Fruit fly (Drosophila melanogaster): ENCODE data around the gene CG14671.

Gene CG14671

DNA sequence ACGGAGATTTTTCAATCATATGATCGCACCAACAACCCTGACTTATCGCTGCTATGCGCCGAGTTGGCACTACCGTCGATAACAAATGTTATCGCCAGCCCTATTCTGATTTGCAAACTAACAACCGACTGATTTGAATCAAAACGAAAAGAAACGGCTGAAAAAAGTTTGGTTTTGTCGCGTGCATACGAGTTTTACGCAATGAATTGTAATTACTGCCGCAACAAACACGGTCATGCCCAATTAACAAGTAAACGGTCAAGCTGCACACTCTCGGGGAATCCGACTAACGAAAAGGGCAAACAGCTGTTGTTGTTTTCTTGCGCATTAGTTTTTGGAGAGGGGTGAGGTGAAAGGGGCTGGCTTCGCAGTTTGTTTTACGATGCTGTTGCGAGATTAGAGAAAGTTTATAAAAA, at the start of gene CG14671, which contains the start of gene CG12746:
Gene CG14671, minus strand, starts transcription at position 41 of the 416 bp plus-strand sequence.
Gene CG12746, plus strand, starts transcription at position 91 of the 416 bp plus-strand sequence.
- TF ChIP-seq insv (optimal IDR thresholded peaks at IDR 0.05) (no peak), psq (optimal IDR thresholded peaks at IDR 0.05) (no peak), Sin3A (optimal IDR thresholded peaks at IDR 0.05) (no peak)

DNA sequence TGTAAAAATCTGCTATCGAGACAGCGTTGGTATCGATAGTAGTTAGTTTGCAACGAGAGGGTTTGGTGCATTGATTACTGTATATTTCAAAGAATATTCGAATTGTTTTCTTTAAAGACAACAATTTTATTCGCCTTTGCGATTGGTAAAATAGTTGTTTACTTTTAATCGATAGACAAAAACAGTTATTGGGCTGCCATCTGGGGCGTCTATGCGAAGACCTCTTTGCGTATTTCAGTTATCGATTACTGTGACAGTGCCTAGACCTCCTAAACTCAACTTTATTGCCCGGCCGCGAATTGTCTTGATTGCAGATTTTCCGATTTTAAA, 48.5 kb upstream of the CG14671 start, which contains the start of gene Atu:
Gene Atu, plus strand, starts transcription at position 245 of the 330 bp plus-strand sequence.
- TF ChIP-seq h (optimal IDR thresholded peaks at IDR 0.05) = no peak
- TF ChIP-seq insv (optimal IDR thresholded peaks at IDR 0.05) = no peak
- TF ChIP-seq Sin3A (optimal IDR thresholded peaks at IDR 0.05) = no peak
- TF ChIP-seq psq (optimal IDR thresholded peaks at IDR 0.05) = no peak
- TF ChIP-seq Myc (optimal IDR thresholded peaks at IDR 0.05) = no peak
- no peak for TF ChIP-seq ttk (optimal IDR thresholded peaks at IDR 0.05)

DNA sequence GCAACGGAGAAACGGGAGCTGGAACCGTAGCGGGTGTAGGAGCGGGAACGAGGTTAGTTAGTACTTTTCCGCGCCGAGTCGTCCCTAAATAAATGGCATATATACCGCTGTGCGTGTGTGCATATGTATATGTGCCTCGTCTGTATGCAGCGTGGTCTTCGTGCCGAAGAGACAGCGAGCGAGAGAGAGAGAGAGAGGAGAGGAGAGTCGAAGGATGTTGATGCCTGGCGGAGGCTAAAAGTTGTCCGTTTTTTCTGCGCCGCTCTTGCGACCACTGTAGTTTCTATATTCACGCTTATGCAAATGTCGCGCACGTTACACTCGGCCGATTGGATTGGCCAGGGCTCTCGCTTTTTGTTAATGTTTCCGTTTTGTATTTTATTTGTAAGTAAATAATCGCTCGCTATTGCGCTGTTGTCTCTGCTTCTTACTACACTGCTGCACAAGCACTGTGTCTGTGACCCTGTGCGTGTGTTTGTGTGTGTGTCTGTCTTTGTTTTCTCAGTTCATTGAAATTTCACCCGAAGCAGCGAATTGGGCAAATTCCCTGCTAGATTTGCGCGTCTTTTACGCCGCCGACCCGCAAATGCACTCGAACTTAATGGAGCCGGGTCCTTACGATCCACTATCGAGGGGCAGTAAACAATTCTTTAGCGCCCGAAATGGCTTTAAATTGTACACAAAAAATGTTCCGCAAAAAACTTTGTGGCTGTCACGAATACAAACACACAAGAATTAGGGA, 47.9 kb upstream of the CG14671 start, which contains the start of gene Rga:
Gene Rga, minus strand, starts transcription at position 741 of the 742 bp plus-strand sequence.
- TF ChIP-seq insv (optimal IDR thresholded peaks at IDR 0.05) = no peak
- no peak for TF ChIP-seq Myc (optimal IDR thresholded peaks at IDR 0.05)
- no peak for TF ChIP-seq h (optimal IDR thresholded peaks at IDR 0.05)
- TF ChIP-seq ttk (optimal IDR thresholded peaks at IDR 0.05) = no peak
- no peak for TF ChIP-seq Sin3A (optimal IDR thresholded peaks at IDR 0.05)
- no peak for TF ChIP-seq psq (optimal IDR thresholded peaks at IDR 0.05)

DNA sequence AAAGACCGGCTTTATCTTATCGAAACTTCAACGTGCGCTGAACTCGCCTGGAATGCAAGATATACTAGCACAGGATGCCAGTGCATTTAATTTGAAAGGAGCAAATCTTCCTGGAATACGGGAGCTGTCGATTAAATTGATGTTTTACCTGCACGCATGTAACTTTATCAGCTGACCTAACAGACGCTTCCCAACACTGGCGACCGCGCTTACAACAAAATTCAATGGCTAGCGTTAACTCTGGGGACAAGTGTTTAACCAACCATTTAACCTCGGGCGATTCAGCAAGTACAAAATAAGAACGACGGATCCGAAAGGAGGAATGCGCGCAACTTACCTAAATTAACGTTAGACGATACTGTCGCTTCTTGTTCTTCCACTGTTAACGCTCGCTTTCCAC, 47.1 kb upstream of the CG14671 start:
- TF ChIP-seq h (optimal IDR thresholded peaks at IDR 0.05) (no peak), Myc (optimal IDR thresholded peaks at IDR 0.05) (no peak), ttk (optimal IDR thresholded peaks at IDR 0.05) (no peak), insv (optimal IDR thresholded peaks at IDR 0.05) (no peak), psq (optimal IDR thresholded peaks at IDR 0.05) (no peak), Sin3A (optimal IDR thresholded peaks at IDR 0.05) (no peak)

DNA sequence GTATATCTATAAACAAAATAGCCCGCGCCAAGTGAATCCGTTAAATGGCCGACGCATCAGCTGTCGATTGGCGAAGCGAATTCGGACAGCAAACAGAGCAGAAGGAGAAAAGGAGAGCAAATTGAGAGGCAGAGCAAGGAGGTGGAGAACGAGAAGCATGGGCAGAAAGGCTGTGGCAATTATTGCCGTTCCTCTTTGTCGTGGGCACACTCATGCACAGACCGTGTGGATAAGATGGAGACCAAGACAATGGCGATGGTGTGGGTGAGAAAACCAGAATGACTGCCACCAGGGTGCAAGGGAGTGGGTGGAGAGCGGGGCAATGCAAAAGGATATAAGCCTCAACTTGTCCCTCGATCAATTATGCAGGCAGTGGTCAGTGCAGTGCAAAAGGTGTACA, 46.6 kb upstream of the CG14671 start:
- TF ChIP-seq Sin3A (optimal IDR thresholded peaks at IDR 0.05) = no peak
- TF ChIP-seq h (optimal IDR thresholded peaks at IDR 0.05) = no peak
- no peak for TF ChIP-seq Myc (optimal IDR thresholded peaks at IDR 0.05)
- TF ChIP-seq psq (optimal IDR thresholded peaks at IDR 0.05) = no peak
- no peak for TF ChIP-seq insv (optimal IDR thresholded peaks at IDR 0.05)
- TF ChIP-seq ttk (optimal IDR thresholded peaks at IDR 0.05) = no peak

DNA sequence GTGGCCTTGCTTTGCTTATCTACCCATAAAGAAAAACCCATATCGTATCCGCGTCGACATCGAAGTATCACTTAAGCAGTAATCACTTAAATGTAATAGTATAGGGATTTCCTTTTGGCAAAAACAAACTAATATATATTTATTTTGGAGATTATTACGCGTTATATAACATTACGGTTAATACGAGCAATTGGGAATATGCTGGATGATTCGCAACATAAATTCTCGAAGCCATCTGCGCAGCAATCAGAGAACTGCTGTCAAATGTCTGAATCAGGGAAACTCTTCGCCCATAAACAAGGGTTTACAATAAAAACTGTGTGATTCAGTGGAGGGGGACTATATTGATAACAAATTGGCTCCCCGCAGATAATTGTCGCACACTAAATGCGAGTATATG, 46.0 kb upstream of the CG14671 start:
- TF ChIP-seq Sin3A (optimal IDR thresholded peaks at IDR 0.05) (no peak), psq (optimal IDR thresholded peaks at IDR 0.05) (no peak), ttk (optimal IDR thresholded peaks at IDR 0.05) (no peak), h (optimal IDR thresholded peaks at IDR 0.05) (no peak), insv (optimal IDR thresholded peaks at IDR 0.05) (no peak), Myc (optimal IDR thresholded peaks at IDR 0.05) (no peak)

DNA sequence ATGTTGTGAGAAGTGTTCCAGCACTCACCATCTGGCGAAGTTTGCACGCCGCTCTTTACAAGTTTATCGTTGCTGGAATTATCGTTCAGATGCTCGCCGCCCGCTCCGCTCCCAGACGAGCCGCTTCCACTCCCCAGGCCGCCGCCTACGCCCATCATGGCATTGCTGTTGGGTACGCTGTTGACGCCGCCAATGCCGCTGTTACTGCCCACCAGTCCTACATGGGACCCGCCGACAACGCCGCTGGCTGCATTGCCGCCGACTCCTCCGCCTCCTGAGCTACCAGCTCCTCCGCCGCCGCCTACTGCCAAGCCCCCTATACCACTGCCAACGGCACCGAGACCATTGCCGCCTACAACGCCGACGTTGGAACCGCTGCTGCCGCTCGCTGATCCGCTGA, 43.8 kb upstream of the CG14671 start:
- TF ChIP-seq h (optimal IDR thresholded peaks at IDR 0.05) = no peak
- TF ChIP-seq Myc (optimal IDR thresholded peaks at IDR 0.05) = no peak
- TF ChIP-seq insv (optimal IDR thresholded peaks at IDR 0.05) = no peak
- no peak for TF ChIP-seq ttk (optimal IDR thresholded peaks at IDR 0.05)
- no peak for TF ChIP-seq Sin3A (optimal IDR thresholded peaks at IDR 0.05)
- no peak for TF ChIP-seq psq (optimal IDR thresholded peaks at IDR 0.05)

DNA sequence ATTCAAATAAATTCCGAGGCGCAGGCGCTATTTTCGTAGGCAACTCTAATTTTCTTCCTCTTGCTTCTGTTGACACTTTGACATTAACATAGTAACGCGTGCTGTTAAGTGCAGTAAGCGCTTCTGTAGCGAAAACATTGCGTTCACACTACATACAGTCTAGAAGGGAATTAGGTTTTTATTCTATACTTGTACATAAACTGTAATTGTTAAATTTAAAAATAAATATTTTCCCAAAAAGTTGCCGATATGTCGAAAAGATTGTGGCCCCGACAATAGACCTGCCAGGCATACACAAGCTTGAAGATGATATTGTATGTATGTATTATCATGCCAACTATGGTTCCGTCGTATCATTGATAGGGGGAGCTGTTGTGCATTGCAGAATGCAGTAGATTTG, 41.9 kb upstream of the CG14671 start, which contains the start of gene asl:
Gene asl, minus strand, starts transcription at position 67 of the 400 bp plus-strand sequence.
- TF ChIP-seq Sin3A (optimal IDR thresholded peaks at IDR 0.05) = no peak
- no peak for TF ChIP-seq psq (optimal IDR thresholded peaks at IDR 0.05)

DNA sequence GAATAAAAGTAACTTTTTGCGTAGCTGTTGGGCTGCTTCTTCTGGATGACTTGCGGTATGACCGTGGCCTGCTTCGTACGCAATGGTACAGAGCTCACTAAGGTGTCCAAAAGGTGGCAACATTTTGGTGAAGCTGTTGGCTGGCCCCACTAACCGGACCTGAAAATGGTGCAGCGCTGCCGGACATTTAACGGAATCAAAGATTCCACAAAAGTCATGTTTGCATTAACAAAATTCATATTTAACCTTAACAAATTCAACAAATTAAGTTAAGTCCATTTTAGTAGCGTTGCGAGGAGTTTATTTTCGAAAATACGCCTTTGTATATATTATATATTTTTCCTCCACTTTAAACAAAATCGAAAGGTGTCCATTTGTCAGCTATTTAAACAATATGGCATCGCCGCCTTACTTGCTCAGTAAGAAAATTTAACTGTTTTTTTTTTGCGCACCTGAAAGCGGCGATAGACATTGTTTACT, 36.5 kb upstream of the CG14671 start, which contains the start of the genes kra and SecS:
Gene kra, minus strand, starts transcription at position 93 of the 480 bp plus-strand sequence.
Gene SecS, plus strand, starts transcription at position 390 of the 480 bp plus-strand sequence.
- TF ChIP-seq ttk (optimal IDR thresholded peaks at IDR 0.05) = no peak
- TF ChIP-seq psq (optimal IDR thresholded peaks at IDR 0.05) = no peak
- no peak for TF ChIP-seq h (optimal IDR thresholded peaks at IDR 0.05)
- no peak for TF ChIP-seq Sin3A (optimal IDR thresholded peaks at IDR 0.05)
- TF ChIP-seq Myc (optimal IDR thresholded peaks at IDR 0.05) = no peak
- TF ChIP-seq insv (optimal IDR thresholded peaks at IDR 0.05) = no peak

DNA sequence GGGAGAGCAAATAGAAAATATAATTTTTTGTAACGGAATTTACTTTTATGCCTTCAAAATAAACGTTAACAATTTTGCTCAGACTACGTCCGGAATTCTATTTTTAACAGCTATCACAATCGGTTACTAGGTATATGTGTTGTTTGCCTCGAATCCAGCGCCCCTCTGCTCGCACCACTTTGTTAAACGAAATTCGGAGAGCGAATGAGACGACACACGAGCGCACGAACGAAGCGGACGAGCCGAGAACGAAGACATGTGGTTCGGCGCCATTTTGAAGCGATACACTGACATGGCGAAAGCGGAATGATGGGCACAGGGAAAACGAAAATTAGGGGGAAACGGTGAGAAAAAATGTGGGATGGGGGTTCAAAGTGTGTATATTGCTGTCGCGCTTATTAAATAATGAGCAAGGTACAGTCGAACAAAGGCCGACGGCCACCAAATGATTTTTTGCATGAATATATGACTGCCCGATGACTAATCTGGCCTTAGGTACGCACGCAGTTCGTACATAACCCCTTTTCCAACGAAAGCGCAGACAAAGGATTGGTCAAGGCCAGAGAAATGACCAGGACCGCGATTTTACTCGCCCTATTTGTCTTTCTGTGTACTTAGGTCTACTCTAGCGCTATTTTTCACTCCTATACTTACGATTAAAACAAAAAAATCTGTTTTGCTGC, 35.9 kb upstream of the CG14671 start:
- TF ChIP-seq ttk (optimal IDR thresholded peaks at IDR 0.05) = no peak
- no peak for TF ChIP-seq Sin3A (optimal IDR thresholded peaks at IDR 0.05)
- no peak for TF ChIP-seq Myc (optimal IDR thresholded peaks at IDR 0.05)
- no peak for TF ChIP-seq h (optimal IDR thresholded peaks at IDR 0.05)
- TF ChIP-seq psq (optimal IDR thresholded peaks at IDR 0.05) = no peak
- no peak for TF ChIP-seq insv (optimal IDR thresholded peaks at IDR 0.05)

DNA sequence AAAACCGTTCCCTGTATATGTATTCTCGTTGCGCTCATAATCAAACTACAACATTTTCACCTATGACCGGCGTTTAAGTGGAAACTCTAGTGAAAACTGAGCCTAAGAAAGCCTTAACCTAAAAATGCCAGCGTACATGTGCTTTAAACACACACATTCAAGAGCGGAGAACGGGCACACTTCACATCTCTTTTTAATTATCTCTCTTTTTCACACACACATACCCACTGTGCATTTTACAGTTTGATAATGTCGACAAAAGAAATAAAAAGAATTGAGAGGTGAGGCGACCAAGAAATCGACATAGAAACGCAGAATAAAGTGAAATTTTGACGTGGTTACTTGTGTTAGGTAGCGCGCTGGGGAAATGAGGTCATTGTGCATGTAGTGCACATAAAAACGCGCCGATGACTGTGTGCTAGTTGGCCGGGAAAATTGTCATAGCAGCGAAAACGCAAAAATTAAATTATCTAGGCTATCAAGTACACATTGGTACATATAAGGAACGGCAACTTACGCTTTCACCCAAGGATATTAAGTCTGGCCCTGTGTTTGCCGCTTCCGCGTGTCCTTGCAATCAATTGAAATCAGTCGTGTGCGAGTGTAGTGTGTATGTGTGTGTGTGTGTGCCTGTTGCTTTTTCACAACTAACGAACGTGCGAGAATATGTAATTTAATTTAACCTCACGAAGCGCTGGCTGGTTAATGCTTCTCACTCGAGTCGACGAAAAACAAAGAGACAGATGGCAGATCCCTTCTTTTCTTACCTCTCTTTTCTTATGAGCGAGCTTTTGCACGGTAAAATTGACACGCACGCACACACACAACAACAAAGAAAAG, 35.1 kb upstream of the CG14671 start:
- TF ChIP-seq insv (optimal IDR thresholded peaks at IDR 0.05) (no peak), ttk (optimal IDR thresholded peaks at IDR 0.05) (no peak), h (optimal IDR thresholded peaks at IDR 0.05) (no peak), Sin3A (optimal IDR thresholded peaks at IDR 0.05) (no peak), Myc (optimal IDR thresholded peaks at IDR 0.05) (no peak), psq (optimal IDR thresholded peaks at IDR 0.05) (no peak)
